Worm (Caenorhabditis elegans): Measurements from ENCODE around the gene F38E11.9.

F38E11.9 gene

DNA sequence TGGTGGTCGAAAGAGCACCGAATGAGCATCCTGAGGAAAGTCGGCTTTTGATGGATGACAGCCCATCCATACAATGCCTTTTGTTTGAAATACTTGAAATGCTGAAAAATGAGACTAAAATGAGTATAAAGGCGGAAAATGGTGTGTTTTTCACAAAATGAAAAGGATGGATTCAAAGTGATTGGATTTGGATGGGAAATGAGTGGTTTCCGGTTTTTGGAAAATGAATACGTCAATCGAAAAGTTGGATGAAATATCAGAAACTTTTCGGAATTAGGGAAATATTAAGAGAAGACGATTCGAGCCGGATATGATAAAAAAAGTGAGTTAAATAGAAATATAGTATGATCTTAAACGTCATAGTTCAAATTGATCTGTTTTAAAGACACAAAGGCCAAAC is 23.6 kb upstream of the F38E11.9 start, which contains the start of gene F38E11.6:
TSS of gene F38E11.6 (minus strand) at position 101 of the 400 bp plus-strand sequence.
- TF ChIP-seq skn-1 (tag; optimal IDR thresholded peaks at IDR 0.05), result no peak
- no peak for TF ChIP-seq ceh-82 (tag; optimal IDR thresholded peaks at IDR 0.05)

ce11 chrIV:9464345-9464783 is 20.5 kb upstream of the F38E11.9 start:
- TF ChIP-seq nhr-25 (tag; optimal IDR thresholded peaks at IDR 0.05) (no peak), snpc-4 (tag; optimal IDR thresholded peaks at IDR 0.05) (peak; percentile 81)

ce11 chrIV:9459224-9459781 is 15.5 kb upstream of the F38E11.9 start, which contains the start of gene copb-2:
copb-2 (plus strand) TSS chrIV:9459731.
- TF ChIP-seq nfya-1 (tag; optimal IDR thresholded peaks at IDR 0.05; ENCODE audit: insufficient read depth) (peak; percentile 78), snpc-4 (tag; optimal IDR thresholded peaks at IDR 0.05) (peak; percentile 85), elt-2 (tag; optimal IDR thresholded peaks at IDR 0.05) (peak; percentile 43), skn-1 (tag; optimal IDR thresholded peaks at IDR 0.05) (no peak), nhr-12 (tag; optimal IDR thresholded peaks at IDR 0.05) (no peak), egl-5 (tag; optimal IDR thresholded peaks at IDR 0.05) (peak; percentile 22), ceh-9 (tag; optimal IDR thresholded peaks at IDR 0.05) (no peak), pha-4 (tag; optimal IDR thresholded peaks at IDR 0.05) (no peak), nhr-23 (tag; optimal IDR thresholded peaks at IDR 0.05) (peak; percentile 57), daf-12 (tag; optimal IDR thresholded peaks at IDR 0.05) (no peak), hmg-11 (tag; optimal IDR thresholded peaks at IDR 0.05) (peak; percentile 77), lin-15B (tag; optimal IDR thresholded peaks at IDR 0.05) (peak; percentile 74), ceh-28 (tag; optimal IDR thresholded peaks at IDR 0.05) (peak; percentile 50)

DNA sequence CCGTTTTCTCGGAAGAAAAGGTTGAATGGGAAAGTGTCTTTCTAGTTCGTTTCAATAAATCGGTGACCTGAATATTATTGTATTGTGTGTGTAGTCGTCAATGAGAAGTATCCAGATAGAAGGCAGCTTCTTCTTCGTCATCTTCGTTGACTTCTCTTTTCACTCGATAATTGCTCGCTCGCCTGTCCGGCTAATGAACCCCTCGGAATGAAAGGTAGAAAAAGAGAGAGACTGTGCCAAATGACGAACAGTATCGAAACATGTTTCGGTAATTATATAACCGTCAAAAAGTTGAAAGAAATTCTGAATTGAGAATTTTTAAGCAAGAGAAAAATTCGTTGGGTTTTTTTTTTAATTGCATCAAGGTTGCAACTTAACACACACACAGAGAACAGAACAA is 13.6 kb upstream of the F38E11.9 start, which contains the start of gene cutl-17:
TSS of gene cutl-17 (minus strand) at position 101 of the 400 bp plus-strand sequence.
- no peak for TF ChIP-seq mdl-1 (tag; optimal IDR thresholded peaks at IDR 0.05)
- no peak for TF ChIP-seq elt-3 (tag; optimal IDR thresholded peaks at IDR 0.05)
- TF ChIP-seq elt-2 (tag; optimal IDR thresholded peaks at IDR 0.05), result no peak
- no peak for TF ChIP-seq sea-2 (GFP tag; optimal IDR thresholded peaks at IDR 0.05)
- TF ChIP-seq nhr-23 (tag; optimal IDR thresholded peaks at IDR 0.05), result no peak
- no peak for TF ChIP-seq daf-12 (tag; optimal IDR thresholded peaks at IDR 0.05)
- no peak for TF ChIP-seq nhr-25 (tag; optimal IDR thresholded peaks at IDR 0.05)
- no peak for TF ChIP-seq ztf-4 (tag; optimal IDR thresholded peaks at IDR 0.05)
- no peak for TF ChIP-seq lin-15B (tag; optimal IDR thresholded peaks at IDR 0.05)
- no peak for TF ChIP-seq fos-1 (tag; optimal IDR thresholded peaks at IDR 0.05)
- no peak for TF ChIP-seq ceh-28 (tag; optimal IDR thresholded peaks at IDR 0.05)
- no peak for TF ChIP-seq ceh-82 (tag; optimal IDR thresholded peaks at IDR 0.05)
- TF ChIP-seq skn-1 (tag; optimal IDR thresholded peaks at IDR 0.05), result no peak
- TF ChIP-seq nhr-12 (tag; optimal IDR thresholded peaks at IDR 0.05), result no peak

DNA sequence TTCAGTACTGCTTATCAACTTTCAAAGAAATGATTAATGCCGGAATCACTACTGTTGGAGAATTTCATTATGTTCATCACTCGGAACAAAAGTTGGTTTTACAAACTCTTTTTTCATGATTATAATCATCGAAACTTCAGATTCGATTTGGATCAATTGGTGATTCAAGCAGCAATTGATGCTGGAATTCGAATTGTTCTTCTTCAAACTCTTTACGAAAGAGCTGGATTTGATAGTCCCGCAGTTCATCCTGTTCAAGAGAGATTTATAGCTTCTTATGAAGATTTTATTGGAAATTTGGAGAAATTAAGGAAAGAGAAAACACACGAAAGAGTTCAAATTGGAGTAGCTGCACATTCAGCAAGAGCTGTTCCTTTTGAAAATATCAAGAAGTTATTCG is 8.0 kb upstream of the F38E11.9 start:
- TF ChIP-seq elt-2 (tag; optimal IDR thresholded peaks at IDR 0.05), result no peak
- no peak for TF ChIP-seq fkh-10 (GFP tag; optimal IDR thresholded peaks at IDR 0.05)
- TF ChIP-seq elt-3 (tag; optimal IDR thresholded peaks at IDR 0.05), result no peak
- no peak for TF ChIP-seq fkh-2 (tag; optimal IDR thresholded peaks at IDR 0.05)
- TF ChIP-seq ceh-28 (tag; optimal IDR thresholded peaks at IDR 0.05), result no peak
- TF ChIP-seq zag-1 (tag; optimal IDR thresholded peaks at IDR 0.05), result no peak
- TF ChIP-seq ceh-9 (tag; optimal IDR thresholded peaks at IDR 0.05), result no peak
- TF ChIP-seq unc-62 (GFP tag; optimal IDR thresholded peaks at IDR 0.05), result no peak
- no peak for TF ChIP-seq lin-15B (tag; optimal IDR thresholded peaks at IDR 0.05)
- TF ChIP-seq daf-12 (tag; optimal IDR thresholded peaks at IDR 0.05), result no peak
- TF ChIP-seq skn-1 (tag; optimal IDR thresholded peaks at IDR 0.05), result no peak
- TF ChIP-seq nhr-43 (tag; optimal IDR thresholded peaks at IDR 0.05; ENCODE audit: poor library complexity, severe bottlenecking), result no peak
- TF ChIP-seq ztf-11 (tag; optimal IDR thresholded peaks at IDR 0.05), result no peak
- TF ChIP-seq egl-5 (tag; optimal IDR thresholded peaks at IDR 0.05), result no peak
- no peak for TF ChIP-seq snpc-4 (tag; optimal IDR thresholded peaks at IDR 0.05)
- TF ChIP-seq ZK546.5 (tag; optimal IDR thresholded peaks at IDR 0.05), result no peak
- TF ChIP-seq sea-2 (GFP tag; optimal IDR thresholded peaks at IDR 0.05), result no peak

ce11 chrIV:9450375-9450774 is 6.5 kb upstream of the F38E11.9 start, which contains the start of gene cpin-1:
cpin-1 (plus strand) TSS chrIV:9450675.
- no peak for TF ChIP-seq elt-2 (tag; optimal IDR thresholded peaks at IDR 0.05)
- peak; percentile 3 for TF ChIP-seq nhr-25 (tag; optimal IDR thresholded peaks at IDR 0.05)
